Worm (Caenorhabditis elegans) whole organism, L4 larva: ENCODE data around the gene alkb-7.
"Not testable (repeated sequence)": the region's sequence is repeated elsewhere in the genome, so short reads cannot be mapped to it uniquely, and the experiment has no call there.

Experiments
- D1046.2 ChIP-seq: fragments of 200-800 bp; sonication (Bioruptor generic); IDR thresholded peaks from 2 replicates; pipeline ENCODE4 v1.3.6; 2022; ENCODE audit warnings: missing genetic modification characterization, missing compliant biosample characterization
- F26F4.8 ChIP-seq: fragments of 200-800 bp; sonication (Bioruptor generic); conservative IDR thresholded peaks from 2 replicates; pipeline ENCODE4 v1.3.6; 2022; ENCODE audit warnings: missing genetic modification characterization, missing compliant biosample characterization
- F44E2.7 ChIP-seq: fragments of 200-800 bp; sonication (Bioruptor generic); IDR thresholded peaks from 2 replicates; pipeline ENCODE4 v2.1.2; 2022; ENCODE audit warnings: missing genetic modification characterization, missing compliant biosample characterization
- F49E8.2 ChIP-seq: sonication (generic microtip); optimal IDR thresholded peaks from 2 replicates; lab custom pipeline; 2016; ENCODE audit warnings: missing compliant biosample characterization, mild to moderate bottlenecking, missing genetic modification characterization, borderline replicate concordance
- Y105C5A.15 ChIP-seq: fragments of 200-800 bp; sonication (Bioruptor generic); IDR thresholded peaks from 2 replicates; pipeline ENCODE4 v1.3.6; 2022; ENCODE audit warnings: missing genetic modification characterization, missing compliant biosample characterization
- Y48G9A.11 ChIP-seq: fragments of 200-800 bp; sonication (Bioruptor generic); IDR thresholded peaks from 2 replicates; pipeline ENCODE4 v1.3.6; 2022; ENCODE audit warnings: missing genetic modification reagents, missing genetic modification characterization, missing compliant biosample characterization
- Y5F2A.4 ChIP-seq: fragments of 200-800 bp; sonication (Bioruptor generic); optimal IDR thresholded peaks from 2 replicates; lab custom pipeline; 2018; ENCODE audit warnings: mild to moderate bottlenecking, missing genetic modification characterization, missing compliant biosample characterization
- ZK546.5 ChIP-seq, 2 experiments: sonication (generic microtip); optimal IDR thresholded peaks; 2 replicates each; lab custom pipeline; 2017; ENCODE audit warnings: missing biosample characterization in 2 of 2, missing genetic modification characterization in 2 of 2
- aha-1 ChIP-seq: fragments of 150-350 bp; peaks from one replicate; lab custom pipeline; 2014; ENCODE audit warnings: missing biosample characterization, missing genetic modification characterization
- ama-1 ChIP-seq: fragments of 150-350 bp; optimal IDR thresholded peaks from 2 replicates; lab custom pipeline; 2014; ENCODE audit warnings: inconsistent platforms, mixed read lengths
- arid-1 ChIP-seq: fragments of 200-800 bp; sonication (Bioruptor generic); conservative IDR thresholded peaks from 2 replicates; pipeline ENCODE4 v1.3.6; 2022; ENCODE audit warnings: missing genetic modification reagents, missing genetic modification characterization, missing compliant biosample characterization
- daf-16 ChIP-seq, 3 experiments: sonication (generic microtip); optimal IDR thresholded peaks; 2 replicates each; lab custom pipeline; 2016 to 2017; ENCODE audit warnings: missing genetic modification characterization in 3 of 3, missing genetic modification reagents in 3 of 3, mild to moderate bottlenecking in 2 of 3, missing compliant biosample characterization in 2 of 3, missing biosample characterization in 1 of 3, moderate library complexity in 1 of 3
- daf-8 ChIP-seq: fragments of 200-800 bp; sonication (Bioruptor generic); IDR thresholded peaks from 2 replicates; pipeline ENCODE4 v1.3.6; 2022; ENCODE audit warnings: missing genetic modification characterization, missing compliant biosample characterization
- dmd-6 ChIP-seq: fragments of 200-800 bp; sonication (Bioruptor generic); IDR thresholded peaks from 2 replicates; pipeline ENCODE4 v1.3.6; 2022; ENCODE audit warnings: missing genetic modification reagents, missing genetic modification characterization, missing compliant biosample characterization
- dmd-8 ChIP-seq: fragments of 200-800 bp; sonication (Bioruptor generic); IDR thresholded peaks from 2 replicates; pipeline ENCODE4 v1.3.6; 2022; ENCODE audit warnings: missing genetic modification characterization, missing compliant biosample characterization
- dpl-1 ChIP-seq: fragments of 150-350 bp; optimal IDR thresholded peaks from 2 replicates; lab custom pipeline; 2014; ENCODE audit warnings: missing biosample characterization, missing genetic modification reagents, missing genetic modification characterization
- dve-1 ChIP-seq: sonication (generic microtip); optimal IDR thresholded peaks from 2 replicates; lab custom pipeline; 2017; ENCODE audit warnings: antibody characterized with exemption, mild to moderate bottlenecking, missing genetic modification characterization, missing compliant biosample characterization; ENCODE audit not compliant: insufficient read depth
- hif-1 ChIP-seq, 2 experiments: sonication (generic microtip); optimal IDR thresholded peaks; 2 replicates each; lab custom pipeline; 2016 to 2017; ENCODE audit warnings: missing compliant biosample characterization in 2 of 2, missing genetic modification characterization in 2 of 2, missing genetic modification reagents in 2 of 2, missing genotype in 2 of 2, mild to moderate bottlenecking in 1 of 2
- hlh-30 ChIP-seq: sonication (generic microtip); optimal IDR thresholded peaks from 2 replicates; lab custom pipeline; 2017; ENCODE audit warnings: antibody characterized with exemption, mild to moderate bottlenecking, missing genetic modification characterization, missing compliant biosample characterization; ENCODE audit not compliant: insufficient read depth
- lim-7 ChIP-seq: fragments of 200-800 bp; sonication (Bioruptor generic); IDR thresholded peaks from 2 replicates; pipeline ENCODE4 v1.3.6; 2022; ENCODE audit warnings: missing genetic modification characterization, missing compliant biosample characterization
- lin-38 ChIP-seq: fragments of 200-800 bp; sonication (Bioruptor generic); IDR thresholded peaks from 2 replicates; pipeline ENCODE4 v1.3.6; 2022; ENCODE audit warnings: missing genetic modification reagents, missing genetic modification characterization, missing compliant biosample characterization
- lsy-2 ChIP-seq, 2 experiments: fragments of 150-350 bp in 1 of 2; sonication (generic microtip) in 1 of 2; optimal IDR thresholded peaks; 2 replicates each; lab custom pipeline; 2014 to 2017; ENCODE audit warnings: missing biosample characterization in 2 of 2, missing genetic modification characterization in 2 of 2
- madf-5 ChIP-seq, 2 experiments: fragments of 200-800 bp; sonication (Bioruptor generic); IDR thresholded peaks; 2 replicates each; pipeline ENCODE4 v1.3.6; 2022; ENCODE audit warnings: missing compliant biosample characterization in 2 of 2, missing genetic modification characterization in 2 of 2
- madf-9 ChIP-seq: fragments of 200-800 bp; sonication (Bioruptor generic); conservative IDR thresholded peaks from 2 replicates; pipeline ENCODE4 v1.3.6; 2022; ENCODE audit warnings: missing genetic modification reagents, missing genetic modification characterization, missing compliant biosample characterization
- mdl-1 ChIP-seq, 2 experiments: fragments of 150-350 bp in 1 of 2; sonication (generic microtip) in 1 of 2; optimal IDR thresholded peaks; 2 replicates each; lab custom pipeline; 2014 to 2017; ENCODE audit warnings: missing biosample characterization in 2 of 2, missing genetic modification characterization in 2 of 2
- mdt-29 ChIP-seq: fragments of 200-800 bp; sonication (Bioruptor generic); IDR thresholded peaks from 2 replicates; pipeline ENCODE4 v1.3.6; 2022; ENCODE audit warnings: missing genetic modification reagents, missing genetic modification characterization, missing compliant biosample characterization
- mep-1 ChIP-seq: fragments of 150-350 bp; sonication (generic microtip); optimal IDR thresholded peaks from 3 replicates; lab custom pipeline; 2014; ENCODE audit warnings: missing biosample characterization, missing genetic modification characterization
- mxl-2 ChIP-seq: fragments of 200-800 bp; sonication (Bioruptor generic); conservative IDR thresholded peaks from 2 replicates; pipeline ENCODE4 v1.3.6; 2022; ENCODE audit warnings: missing genetic modification reagents, missing genetic modification characterization, missing compliant biosample characterization
- mxl-3 ChIP-seq: fragments of 200-800 bp; sonication (Bioruptor generic); optimal IDR thresholded peaks from 2 replicates; lab custom pipeline; 2018; ENCODE audit warnings: mild to moderate bottlenecking, missing genetic modification characterization, missing compliant biosample characterization
- nhr-10 ChIP-seq: fragments of 150-350 bp; optimal IDR thresholded peaks from 2 replicates; lab custom pipeline; 2014; ENCODE audit warnings: missing biosample characterization, missing genetic modification characterization
- nhr-102 ChIP-seq: sonication (generic microtip); optimal IDR thresholded peaks from 2 replicates; lab custom pipeline; 2016; ENCODE audit warnings: mild to moderate bottlenecking, missing genetic modification characterization, moderate library complexity, missing compliant biosample characterization
- nhr-6 ChIP-seq: fragments of 150-350 bp; optimal IDR thresholded peaks from 2 replicates; lab custom pipeline; 2014; ENCODE audit warnings: missing biosample characterization, missing genetic modification characterization
- php-3 ChIP-seq: fragments of 200-800 bp; sonication (Bioruptor generic); IDR thresholded peaks from 2 replicates; pipeline ENCODE4 v1.3.6; 2022; ENCODE audit warnings: missing genetic modification reagents, missing genetic modification characterization, missing compliant biosample characterization
- pqm-1 ChIP-seq: sonication (generic microtip); optimal IDR thresholded peaks from 2 replicates; lab custom pipeline; 2017; ENCODE audit warnings: missing biosample characterization, missing genetic modification characterization
- rbr-2 ChIP-seq: sonication (generic microtip); optimal IDR thresholded peaks from 2 replicates; lab custom pipeline; 2016; ENCODE audit warnings: missing genotype, missing genetic modification characterization, missing compliant biosample characterization
- set-16 ChIP-seq: fragments of 200-800 bp; sonication (Bioruptor generic); IDR thresholded peaks from 2 replicates; pipeline ENCODE4 v1.3.6; 2022; ENCODE audit warnings: missing genetic modification reagents, missing genetic modification characterization, missing compliant biosample characterization
- snpc-1.2 ChIP-seq: fragments of 200-800 bp; sonication (Bioruptor generic); IDR thresholded peaks from 2 replicates; pipeline ENCODE4 v1.3.6; 2022; ENCODE audit warnings: missing genetic modification reagents, missing genetic modification characterization, missing compliant biosample characterization
- spr-3 ChIP-seq: fragments of 200-800 bp; sonication (Bioruptor generic); optimal IDR thresholded peaks from 2 replicates; lab custom pipeline; 2018; ENCODE audit warnings: mild to moderate bottlenecking, missing genetic modification characterization, missing compliant biosample characterization
- tag-97 ChIP-seq: fragments of 200-800 bp; sonication (Bioruptor generic); IDR thresholded peaks from 2 replicates; pipeline ENCODE4 v1.3.6; 2022; ENCODE audit warnings: missing genetic modification characterization, missing compliant biosample characterization
- unc-130 ChIP-seq: sonication (generic microtip); optimal IDR thresholded peaks from 2 replicates; lab custom pipeline; 2016; ENCODE audit warnings: missing genetic modification reagents, missing genetic modification characterization, missing compliant biosample characterization
- unc-62 ChIP-seq, 3 experiments: fragments of 150-350 bp in 1 of 3; sonication (generic microtip); optimal IDR thresholded peaks in 2 of 3; peaks in 1 of 3; 1 replicate in 1 of 3; 2 replicates in 2 of 3; lab custom pipeline; 2014 to 2017; ENCODE audit warnings: missing biosample characterization in 3 of 3, missing genetic modification characterization in 3 of 3, missing genetic modification reagents in 3 of 3, missing genotype in 1 of 3
- zip-11 ChIP-seq: fragments of 200-800 bp; sonication (Bioruptor generic); IDR thresholded peaks from 2 replicates; pipeline ENCODE4 v1.3.6; 2022; ENCODE audit warnings: missing genetic modification characterization, missing compliant biosample characterization

Gene alkb-7

DNA sequence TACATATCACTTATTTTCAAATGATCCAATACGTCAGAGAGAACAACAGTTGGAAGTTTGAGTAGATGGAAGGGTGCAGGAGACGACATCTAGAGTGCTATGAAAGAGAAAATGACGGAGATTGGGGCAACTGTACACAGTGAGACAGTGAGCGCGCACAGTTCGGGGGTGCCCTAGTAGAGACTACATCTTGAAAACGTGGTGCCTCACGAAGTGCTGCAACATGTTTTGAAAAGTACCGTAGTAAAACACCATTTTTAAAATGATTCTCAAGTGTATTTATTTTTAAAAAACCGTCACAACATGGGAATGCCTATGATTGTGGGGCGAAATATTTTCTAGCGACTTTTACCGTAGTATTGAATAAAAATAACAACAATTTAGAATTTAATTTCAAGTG lies 34.2 kb downstream of the alkb-7 start, which contains the start of gene Y46G5A.39:
Y46G5A.39 (minus strand) TSS at position 101 of the 400 bp plus-strand sequence.
- TF ChIP-seq lim-7 (GFP tag; lab: Robert Waterston, UW); Y5F2A.4 (GFP tag; lab: Kevin White, UChicago); D1046.2 (GFP tag; lab: Robert Waterston, UW): not testable (repeated sequence)

DNA sequence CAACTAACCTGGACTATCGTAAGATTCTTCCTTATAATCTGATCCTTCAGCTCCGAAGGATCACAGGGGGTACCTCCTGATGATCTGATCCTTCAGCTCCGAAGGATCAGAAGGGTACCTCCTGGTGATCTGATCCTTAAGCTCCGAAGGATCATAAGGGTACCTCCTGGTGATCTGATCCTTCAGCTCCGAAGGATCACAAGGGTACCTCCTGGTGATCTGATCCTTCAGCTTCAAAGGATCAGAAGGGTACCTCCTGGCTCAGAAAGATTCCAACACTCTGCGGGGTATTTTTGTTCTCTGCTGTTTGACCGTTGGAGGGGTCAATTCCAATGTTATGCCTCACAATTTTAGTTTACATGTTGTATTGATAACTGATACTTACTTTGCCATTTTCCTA lies 38.2 kb downstream of the alkb-7 start:
- TF ChIP-seq Y105C5A.15 = 0 out of 2 replicates have a peak, but pooled peaks have one; percentile 33
- TF ChIP-seq lim-7 (GFP tag; lab: Robert Waterston, UW) = peak; percentile 84
- TF ChIP-seq dmd-8 (GFP tag; lab: Robert Waterston, UW) = peak; percentile 71
- TF ChIP-seq madf-5 (GFP tag; IDR thresholded peaks at IDR 0.05; lab: Robert Waterston, UW) = peak in 1 of 2 experiments; percentile 69; a peak in 1 of 4 replicates
- peak; percentile 84 for TF ChIP-seq set-16 (GFP tag; lab: Robert Waterston, UW)

DNA sequence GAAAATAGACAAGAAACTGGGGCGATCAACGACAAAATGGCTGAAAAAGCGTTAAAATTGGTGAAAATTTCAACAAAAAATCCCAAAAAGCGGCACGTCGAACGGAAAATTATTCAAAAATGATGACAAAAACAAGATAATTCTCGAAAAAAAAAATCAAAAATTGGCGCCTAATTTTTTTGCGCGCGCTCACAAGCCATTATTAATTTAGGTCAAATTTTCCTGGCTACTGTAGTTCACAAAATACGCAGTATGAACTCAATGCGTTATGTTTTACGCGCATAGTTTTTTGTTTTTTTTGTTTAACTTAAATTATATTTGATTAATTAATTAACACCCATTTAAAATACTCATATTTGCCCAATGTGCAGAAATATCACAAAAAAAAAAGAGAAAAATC lies 48.6 kb downstream of the alkb-7 start:
- no peak for TF ChIP-seq zip-11
- no peak for TF ChIP-seq tag-97 (GFP tag; lab: Robert Waterston, UW)
- no peak for TF ChIP-seq D1046.2 (GFP tag; lab: Robert Waterston, UW)
- TF ChIP-seq F44E2.7 = no peak
- TF ChIP-seq nhr-10 (tag; lab: Kevin White, UChicago) = no peak
- TF ChIP-seq php-3 = no peak
- TF ChIP-seq arid-1 (GFP tag; lab: Robert Waterston, UW) = no peak
- no peak for TF ChIP-seq mep-1
- TF ChIP-seq pqm-1 (tag; lab: Kevin White, UChicago) = no peak
- no peak for TF ChIP-seq daf-16 (GFP tag; optimal IDR thresholded peaks at IDR 0.05; lab: Kevin White, UChicago)
- no peak for TF ChIP-seq daf-16 (tag; optimal IDR thresholded peaks at IDR 0.05; lab: Kevin White, UChicago)
- TF ChIP-seq nhr-102 (tag; lab: Kevin White, UChicago) = no peak
- no peak for TF ChIP-seq madf-9
- TF ChIP-seq unc-130 (GFP tag; lab: Kevin White, UChicago) = peak; percentile 84
- TF ChIP-seq mxl-2 (GFP tag; lab: Robert Waterston, UW) = no peak
- TF ChIP-seq F26F4.8 (GFP tag; lab: Robert Waterston, UW) = no peak
- TF ChIP-seq aha-1 (tag; lab: Kevin White, UChicago) = peak; percentile 42
- TF ChIP-seq F49E8.2 (tag; lab: Kevin White, UChicago) = peak; percentile 65
- TF ChIP-seq daf-8 (GFP tag; lab: Robert Waterston, UW) = no peak
- no peak for TF ChIP-seq snpc-1.2 (GFP tag; lab: Robert Waterston, UW)
- no peak for TF ChIP-seq mdt-29
- TF ChIP-seq mxl-3 (GFP tag; lab: Kevin White, UChicago) = no peak
- peak; percentile 82 for TF ChIP-seq Y48G9A.11 (GFP tag; lab: Robert Waterston, UW)

DNA sequence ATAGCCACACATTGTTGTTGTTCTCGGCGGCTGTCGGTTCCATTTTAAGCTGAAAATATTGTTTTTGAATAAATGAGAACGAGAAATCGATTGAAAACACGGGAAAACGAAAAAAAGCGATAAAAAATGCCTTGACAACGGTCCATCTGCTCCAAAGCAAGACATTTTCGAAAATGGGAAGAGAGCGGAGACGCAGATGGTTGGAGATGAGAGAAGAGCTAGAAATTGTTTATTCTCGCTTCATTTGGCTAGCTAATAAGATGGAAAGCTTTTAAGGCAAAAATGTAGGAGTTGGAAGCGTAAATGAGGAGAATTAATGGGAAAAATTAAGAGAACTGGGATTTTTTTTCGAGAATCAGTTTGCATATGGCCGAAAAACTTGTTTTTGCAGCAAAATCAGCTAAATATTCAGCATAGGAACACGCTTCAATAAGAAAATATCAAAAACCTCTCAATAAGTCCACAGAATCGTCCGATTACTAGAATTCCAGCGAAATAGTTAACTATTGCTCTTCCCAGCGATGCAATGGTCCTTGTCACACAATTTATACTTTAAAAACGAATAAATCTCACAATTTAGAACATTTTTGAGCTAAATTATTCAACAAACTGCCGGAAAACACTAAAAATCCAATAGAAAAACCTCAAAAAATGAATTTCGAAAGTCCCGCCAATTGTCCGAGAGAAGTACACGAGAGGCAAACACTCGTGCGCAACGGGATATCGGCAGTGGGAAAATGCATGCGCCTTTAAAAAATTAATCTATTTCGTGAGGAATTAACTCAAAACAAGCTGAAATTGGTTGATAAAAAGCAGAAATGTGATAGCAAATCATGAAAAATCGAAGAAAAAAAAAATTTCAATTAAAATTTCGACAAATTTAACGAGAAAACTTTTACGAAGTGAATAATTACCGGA lies 49.4 kb downstream of the alkb-7 start, which contains the start of gene pisy-1:
pisy-1 (minus strand) TSS at position 51 of the 918 bp plus-strand sequence.
- no peak for TF ChIP-seq spr-3
- no peak for TF ChIP-seq F49E8.2 (tag; lab: Kevin White, UChicago)
- TF ChIP-seq hlh-30 = peak; percentile 90
- TF ChIP-seq nhr-6 (tag; lab: Kevin White, UChicago) = peak; percentile 70
- peak; percentile 51 for TF ChIP-seq dve-1 (tag; lab: Kevin White, UChicago)
- no peak for TF ChIP-seq zip-11
- TF ChIP-seq hif-1 (tag; optimal IDR thresholded peaks at IDR 0.05; lab: Kevin White, UChicago) = peak in 1 of 2 experiments; percentile 35
- TF ChIP-seq rbr-2 (tag; lab: Kevin White, UChicago) = no peak
- TF ChIP-seq ZK546.5 (tag; optimal IDR thresholded peaks at IDR 0.05; lab: Kevin White, UChicago) = no peak
- TF ChIP-seq lsy-2 (tag; optimal IDR thresholded peaks at IDR 0.05; lab: Kevin White, UChicago) = peak in 1 of 2 experiments; percentile 79
- peak; percentile 84 for TF ChIP-seq dpl-1 (GFP tag; lab: Kevin White, UChicago)
- TF ChIP-seq unc-130 (GFP tag; lab: Kevin White, UChicago) = no peak
- TF ChIP-seq dmd-6 (GFP tag; lab: Robert Waterston, UW) = 0 out of 2 replicates have a peak, but pooled peaks have one; percentile 9
- peak; percentile 8 for TF ChIP-seq ama-1 (lab: Kevin White, UChicago)
- peak in 1 of 2 experiments; percentile 2 for TF ChIP-seq unc-62 (GFP tag; optimal IDR thresholded peaks at IDR 0.05 in 1 of 2; lab: Kevin White, UChicago)
- no peak for TF ChIP-seq unc-62 (tag; optimal IDR thresholded peaks at IDR 0.05; lab: Kevin White, UChicago)
- peak; percentile 32 for TF ChIP-seq lin-38 (GFP tag; lab: Robert Waterston, UW)
- TF ChIP-seq mdl-1 (tag; optimal IDR thresholded peaks at IDR 0.05; lab: Kevin White, UChicago) = peak in 1 of 2 experiments; percentile 60
